Fruit fly (Drosophila melanogaster) whole organism: ENCODE measurements around the gene CG13919.

Source experiments
- CG8478 ChIP-seq: fragments of >200 bp; optimal IDR thresholded peaks from 2 replicates; lab custom pipeline; 2018; ENCODE audit warnings: inconsistent platforms
- Dll ChIP-seq: fragments of >200 bp; optimal IDR thresholded peaks from 2 replicates; lab custom pipeline; 2017
- EcR ChIP-seq, 2 experiments: fragments of >200 bp; optimal IDR thresholded peaks; 2 replicates each; lab custom pipeline; 2017; ENCODE audit warnings: missing biosample characterization in 2 of 2, missing genetic modification characterization in 2 of 2, missing genetic modification reagents in 2 of 2
- pan ChIP-seq: fragments of >200 bp; optimal IDR thresholded peaks from 2 replicates; lab custom pipeline; 2017
- psq ChIP-seq: fragments of >200 bp; optimal IDR thresholded peaks from 2 replicates; lab custom pipeline; 2017
- usp ChIP-seq: fragments of >200 bp; optimal IDR thresholded peaks from 2 replicates; lab custom pipeline; 2017; ENCODE audit warnings: missing biosample characterization, missing genetic modification characterization, mixed read lengths

CG13919 gene

DNA sequence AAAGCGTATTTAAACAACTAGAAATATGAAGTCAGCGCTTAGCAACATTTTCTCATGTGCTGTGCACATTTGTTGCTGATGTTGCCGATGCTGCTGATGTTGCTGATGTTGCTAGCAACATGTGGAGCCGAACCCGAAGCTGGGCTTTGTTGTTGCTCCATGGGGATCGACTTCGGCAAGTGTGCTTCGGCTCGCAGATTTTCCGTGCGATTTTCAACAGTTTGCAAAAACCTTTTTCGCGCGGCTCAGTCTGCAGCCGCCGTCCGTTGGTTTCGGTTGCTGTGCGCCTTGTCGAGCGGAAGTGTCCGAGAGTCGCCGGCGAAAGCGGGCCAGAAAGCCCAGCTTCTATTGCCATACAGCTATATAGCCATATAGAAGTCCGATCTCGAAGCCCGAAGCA is 43.3 kb downstream of the CG13919 start:
- TF ChIP-seq usp (no peak), Dll (no peak)

DNA sequence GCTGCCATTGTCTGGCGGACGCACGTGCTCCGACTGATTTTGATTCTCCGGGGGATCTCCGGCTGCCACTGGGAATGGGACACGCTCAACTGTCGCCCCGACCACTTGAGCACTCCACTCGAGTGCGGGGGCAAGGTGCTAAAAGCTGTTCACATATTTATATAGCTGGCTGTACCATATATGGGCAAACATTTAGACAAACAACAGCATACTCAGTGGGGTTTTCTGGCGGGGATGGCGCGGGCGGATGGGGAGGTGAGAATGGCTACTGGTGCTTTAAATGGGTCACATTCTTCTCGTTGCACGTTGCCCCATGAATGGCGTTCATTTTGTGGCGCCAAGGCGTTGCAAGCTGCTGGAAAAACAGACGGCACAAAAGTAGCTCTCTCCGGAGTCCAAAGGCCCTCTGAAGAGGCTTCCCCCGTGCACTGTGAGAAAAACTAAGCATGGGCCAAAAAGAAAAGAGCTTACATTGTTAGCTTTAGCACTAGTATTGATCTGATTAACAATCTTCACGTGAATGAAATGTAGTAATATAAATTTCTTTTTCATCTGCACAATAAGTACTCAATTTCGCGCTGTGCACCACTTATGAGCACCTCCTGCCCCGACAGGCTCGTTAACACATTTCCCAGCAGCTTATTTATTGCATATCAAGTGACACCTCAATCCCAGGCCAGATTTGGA is 45.6 kb downstream of the CG13919 start:
- TF ChIP-seq pan (lab: Kevin White, UChicago) (no peak), usp (no peak), psq (lab: Kevin White, UChicago) (no peak), EcR (GFP tag; optimal IDR thresholded peaks at IDR 0.05; lab: Kevin White, UChicago) (no peak), Dll (no peak), CG8478 (lab: Kevin White, UChicago) (no peak)

DNA sequence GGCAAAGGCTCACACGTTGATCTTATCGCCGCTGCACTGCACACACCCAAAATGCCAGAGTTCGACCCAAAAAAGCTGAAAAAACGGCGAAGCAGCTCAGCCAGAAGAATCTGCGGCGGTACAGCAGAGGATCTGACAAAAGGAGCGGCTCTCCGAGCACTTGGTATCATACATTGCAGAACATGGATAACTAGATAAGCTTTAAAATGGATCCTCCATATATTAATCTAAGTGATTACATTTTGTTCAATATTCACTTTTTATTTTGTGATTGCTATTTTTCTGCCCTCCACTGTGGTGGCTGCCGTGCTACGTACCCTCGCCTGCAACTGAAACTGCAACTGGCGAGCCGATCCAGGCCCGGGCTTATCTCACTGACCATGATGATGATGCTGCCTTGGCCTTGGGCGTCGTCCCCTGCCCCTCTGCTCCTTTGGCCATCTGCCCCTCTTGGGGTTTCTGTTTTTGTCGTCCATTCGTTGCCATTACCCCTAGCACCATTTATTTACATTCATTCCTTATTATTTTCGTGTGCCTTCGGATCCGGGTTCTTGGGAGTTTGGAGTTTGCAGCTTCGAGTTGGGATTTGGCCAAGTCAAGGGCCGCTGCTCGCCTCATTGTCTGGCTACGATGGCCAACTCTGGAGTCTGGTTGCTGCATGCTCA is 47.0 kb downstream of the CG13919 start:
- TF ChIP-seq EcR (GFP tag; optimal IDR thresholded peaks at IDR 0.05; lab: Kevin White, UChicago) (peak in 1 of 2 experiments; percentile 18), CG8478 (lab: Kevin White, UChicago) (no peak)

DNA sequence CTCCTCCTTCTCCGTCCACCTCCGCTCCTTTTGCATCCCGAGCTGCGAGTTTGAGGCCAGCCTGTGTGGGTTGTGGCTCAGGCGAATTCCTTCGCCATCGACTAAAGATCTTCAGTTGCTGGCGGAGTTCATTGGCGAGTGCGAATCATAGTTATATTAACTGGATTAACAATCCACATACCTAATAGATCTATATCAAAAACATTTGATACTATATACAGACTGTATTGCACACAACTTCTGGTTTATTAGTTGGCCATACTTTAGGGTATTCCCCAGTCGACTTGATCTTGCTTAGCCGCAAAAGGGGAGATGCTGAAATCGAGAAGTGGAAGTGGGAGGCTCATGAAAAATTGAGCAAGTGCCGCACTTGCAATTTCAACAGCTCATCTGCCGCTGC is 47.6 kb downstream of the CG13919 start:
- TF ChIP-seq Dll (no peak), EcR (GFP tag; optimal IDR thresholded peaks at IDR 0.05; lab: Kevin White, UChicago) (no peak), CG8478 (lab: Kevin White, UChicago) (no peak), pan (lab: Kevin White, UChicago) (no peak), psq (lab: Kevin White, UChicago) (no peak), usp (no peak)

DNA sequence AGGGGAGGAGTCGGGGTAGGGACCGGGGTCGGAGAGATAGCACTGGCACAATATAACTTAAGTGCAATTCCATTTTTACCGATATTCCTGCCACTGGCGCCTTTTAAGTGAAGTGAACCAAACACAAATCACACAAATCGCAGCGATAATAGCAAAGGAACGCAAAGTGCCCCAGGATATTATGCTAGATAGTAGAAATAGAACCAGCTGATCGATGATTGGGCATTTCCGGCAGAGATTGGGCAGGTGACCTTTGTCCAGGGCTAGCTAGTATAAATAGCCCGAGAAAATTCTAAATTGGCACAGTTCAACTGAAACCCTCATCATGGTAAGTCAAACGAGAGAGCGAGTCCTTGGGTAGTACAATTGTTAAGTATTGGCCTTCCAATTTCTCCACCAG is 49.0 kb downstream of the CG13919 start, which contains the start of gene CG12011:
CG12011 (plus strand) TSS at position 301 of the 400 bp plus-strand sequence.
- TF ChIP-seq Dll (no peak), CG8478 (lab: Kevin White, UChicago) (no peak), psq (lab: Kevin White, UChicago) (no peak), pan (lab: Kevin White, UChicago) (no peak), usp (no peak), EcR (GFP tag; optimal IDR thresholded peaks at IDR 0.05; lab: Kevin White, UChicago) (no peak)
